Worm (Caenorhabditis elegans) whole organism, young adult: ENCODE results near the gene B0252.5.

Source experiments
- B0336.3 ChIP-seq: fragments of 200-800 bp; sonication (Bioruptor generic); IDR thresholded peaks from 2 replicates; pipeline ENCODE4 v1.3.6; 2022; ENCODE audit warnings: missing genetic modification characterization, missing compliant biosample characterization
- D2030.7 ChIP-seq: fragments of 200-800 bp; sonication (Bioruptor generic); IDR thresholded peaks from 2 replicates; pipeline ENCODE4 v1.3.6; 2022; ENCODE audit warnings: missing genetic modification reagents, missing genetic modification characterization, missing compliant biosample characterization
- F10E7.11 ChIP-seq: sonication (generic microtip); optimal IDR thresholded peaks from 2 replicates; lab custom pipeline; 2017; ENCODE audit warnings: mild to moderate bottlenecking, missing genetic modification characterization, moderate library complexity, missing compliant biosample characterization
- F33H1.4 ChIP-seq: fragments of 200-800 bp; sonication (Bioruptor generic); IDR thresholded peaks from 2 replicates; pipeline ENCODE4 v1.3.6; 2022; ENCODE audit warnings: missing genetic modification reagents, missing genetic modification characterization, missing compliant biosample characterization
- F37B4.10 ChIP-seq: fragments of 200-800 bp; sonication (Bioruptor generic); IDR thresholded peaks from 2 replicates; pipeline ENCODE4 v1.3.6; 2022; ENCODE audit warnings: missing genetic modification characterization, missing compliant biosample characterization
- K11D2.4 ChIP-seq: fragments of 200-800 bp; sonication (Bioruptor generic); IDR thresholded peaks from 2 replicates; pipeline ENCODE4 v1.3.6; 2022; ENCODE audit warnings: missing genetic modification reagents, missing genetic modification characterization, missing compliant biosample characterization
- akir-1 ChIP-seq: fragments of 200-800 bp; sonication (Bioruptor generic); optimal IDR thresholded peaks from 2 replicates; lab custom pipeline; 2018; ENCODE audit warnings: mild to moderate bottlenecking, missing genetic modification characterization, moderate library complexity, missing compliant biosample characterization
- atf-7 ChIP-seq: sonication (generic microtip); optimal IDR thresholded peaks from 2 replicates; lab custom pipeline; 2017; ENCODE audit warnings: mild to moderate bottlenecking, missing genetic modification characterization, missing compliant biosample characterization
- athp-1 ChIP-seq: sonication (generic microtip); optimal IDR thresholded peaks from 2 replicates; lab custom pipeline; 2017; ENCODE audit warnings: mild to moderate bottlenecking, missing genetic modification characterization, missing compliant biosample characterization
- ccch-3 ChIP-seq: fragments of 200-800 bp; sonication (Bioruptor generic); optimal IDR thresholded peaks from 2 replicates; lab custom pipeline; 2018; ENCODE audit warnings: mild to moderate bottlenecking, missing genetic modification characterization, missing compliant biosample characterization
- cebp-1 ChIP-seq, 2 experiments: fragments of 200-800 bp in 1 of 2; sonication (Bioruptor generic) in 1 of 2; sonication (generic microtip) in 1 of 2; IDR thresholded peaks in 1 of 2; optimal IDR thresholded peaks in 1 of 2; 2 replicates each; pipeline versions ENCODE4 v1.3.6 to Lab custom; 2017 to 2022; ENCODE audit warnings: missing compliant biosample characterization in 2 of 2, missing genetic modification characterization in 2 of 2, mild to moderate bottlenecking in 1 of 2, missing genetic modification reagents in 1 of 2, moderate library complexity in 1 of 2
- cebp-2 ChIP-seq: fragments of 200-800 bp; sonication (Bioruptor generic); IDR thresholded peaks from 2 replicates; pipeline ENCODE4 v1.3.6; 2022; ENCODE audit warnings: missing genetic modification characterization, missing compliant biosample characterization
- ceh-40 ChIP-seq: fragments of 200-800 bp; sonication (Bioruptor generic); IDR thresholded peaks from 2 replicates; pipeline ENCODE4 v1.3.6; 2022; ENCODE audit warnings: missing genetic modification characterization, missing compliant biosample characterization
- ceh-91 ChIP-seq: fragments of 200-800 bp; sonication (Bioruptor generic); IDR thresholded peaks from 2 replicates; pipeline ENCODE4 v1.3.6; 2022; ENCODE audit warnings: missing genetic modification reagents, missing genetic modification characterization, missing compliant biosample characterization
- chd-7 ChIP-seq: sonication (generic microtip); optimal IDR thresholded peaks from 2 replicates; lab custom pipeline; 2016; ENCODE audit warnings: mild to moderate bottlenecking, missing genetic modification characterization, moderate library complexity, missing compliant biosample characterization
- dpl-1 ChIP-seq: fragments of 150-350 bp; optimal IDR thresholded peaks from 2 replicates; lab custom pipeline; 2014; ENCODE audit warnings: missing biosample characterization, missing genetic modification reagents, missing genetic modification characterization
- egl-18 ChIP-seq: fragments of 200-800 bp; sonication (Bioruptor generic); IDR thresholded peaks from 2 replicates; pipeline ENCODE4 v1.3.6; 2022; ENCODE audit warnings: missing genetic modification reagents, missing genetic modification characterization, missing compliant biosample characterization
- egl-44 ChIP-seq: fragments of 200-800 bp; sonication (Bioruptor generic); IDR thresholded peaks from 2 replicates; pipeline ENCODE4 v1.3.6; 2022; ENCODE audit warnings: missing genetic modification reagents, missing genetic modification characterization, missing compliant biosample characterization
- ekl-4 ChIP-seq: fragments of 200-800 bp; sonication (Bioruptor generic); IDR thresholded peaks from 2 replicates; pipeline ENCODE4 v1.3.6; 2022; ENCODE audit warnings: missing genetic modification reagents, missing genetic modification characterization, missing compliant biosample characterization
- fkh-3 ChIP-seq: sonication (generic microtip); optimal IDR thresholded peaks from 2 replicates; lab custom pipeline; 2016; ENCODE audit warnings: mild to moderate bottlenecking, missing genetic modification characterization, missing compliant biosample characterization
- gei-17 ChIP-seq: fragments of 200-800 bp; sonication (Bioruptor generic); optimal IDR thresholded peaks from 2 replicates; lab custom pipeline; 2018; ENCODE audit warnings: mild to moderate bottlenecking, missing genetic modification characterization, missing compliant biosample characterization
- hlh-26 ChIP-seq: fragments of 200-800 bp; sonication (Bioruptor generic); conservative IDR thresholded peaks from 2 replicates; pipeline ENCODE4 v1.3.6; 2022; ENCODE audit warnings: missing genetic modification reagents, missing genetic modification characterization, missing compliant biosample characterization
- hmg-20 ChIP-seq: fragments of 200-800 bp; sonication (Bioruptor generic); IDR thresholded peaks from 2 replicates; pipeline ENCODE4 v1.3.6; 2022; ENCODE audit warnings: missing genetic modification reagents, missing genetic modification characterization, missing compliant biosample characterization
- let-607 ChIP-seq, 2 experiments: fragments of 200-800 bp in 1 of 2; sonication (Bioruptor generic) in 1 of 2; sonication (generic microtip) in 1 of 2; optimal IDR thresholded peaks; 2 replicates each; lab custom pipeline; 2016 to 2018; ENCODE audit warnings: mild to moderate bottlenecking in 2 of 2, missing compliant biosample characterization in 2 of 2, missing genetic modification characterization in 2 of 2, moderate library complexity in 2 of 2, missing genotype in 1 of 2
- lin-54 ChIP-seq: fragments of 200-800 bp; sonication (Bioruptor generic); optimal IDR thresholded peaks from 2 replicates; lab custom pipeline; 2018; ENCODE audit warnings: mild to moderate bottlenecking, missing genetic modification characterization, missing compliant biosample characterization
- madf-3 ChIP-seq: fragments of 200-800 bp; sonication (Bioruptor generic); IDR thresholded peaks from 2 replicates; pipeline ENCODE4 v1.3.6; 2022; ENCODE audit warnings: missing genetic modification reagents, missing genetic modification characterization, missing compliant biosample characterization
- mes-4 ChIP-seq: sonication (generic microtip); optimal IDR thresholded peaks from 2 replicates; lab custom pipeline; 2016; ENCODE audit warnings: missing genotype, missing genetic modification characterization, missing compliant biosample characterization
- nhr-120 ChIP-seq: fragments of 200-800 bp; sonication (Bioruptor generic); IDR thresholded peaks from 2 replicates; pipeline ENCODE4 v1.3.6; 2022; ENCODE audit warnings: missing genetic modification characterization, missing compliant biosample characterization
- nhr-27 ChIP-seq: fragments of 200-800 bp; sonication (Bioruptor generic); optimal IDR thresholded peaks from 2 replicates; lab custom pipeline; 2018; ENCODE audit warnings: mild to moderate bottlenecking, missing genetic modification characterization, moderate library complexity, missing compliant biosample characterization
- rcor-1 ChIP-seq: fragments of 200-800 bp; sonication (Bioruptor generic); IDR thresholded peaks from 2 replicates; pipeline ENCODE4 v1.3.6; 2022; ENCODE audit warnings: missing genetic modification reagents, missing genetic modification characterization, missing compliant biosample characterization
- sdz-38 ChIP-seq: sonication (generic microtip); optimal IDR thresholded peaks from 2 replicates; lab custom pipeline; 2016; ENCODE audit warnings: missing genotype, missing genetic modification characterization, missing compliant biosample characterization
- sea-2 ChIP-seq: fragments of 200-800 bp; sonication (Bioruptor generic); IDR thresholded peaks from 2 replicates; pipeline ENCODE4 v1.3.6; 2022; ENCODE audit warnings: missing genetic modification characterization, missing compliant biosample characterization
- snpc-1.1 ChIP-seq: sonication (generic microtip); optimal IDR thresholded peaks from 2 replicates; lab custom pipeline; 2017; ENCODE audit warnings: missing genetic modification characterization, mild to moderate bottlenecking, missing compliant biosample characterization, antibody characterized with exemption, moderate library complexity, missing genotype, missing genetic modification reagents; ENCODE audit not compliant: insufficient read depth
- snpc-3.4 ChIP-seq: sonication (generic microtip); optimal IDR thresholded peaks from 2 replicates; lab custom pipeline; 2017; ENCODE audit warnings: missing genetic modification characterization, mild to moderate bottlenecking, missing compliant biosample characterization, antibody characterized with exemption, moderate library complexity, missing genotype, missing genetic modification reagents
- sptf-2 ChIP-seq: fragments of 200-800 bp; sonication (Bioruptor generic); optimal IDR thresholded peaks from 2 replicates; lab custom pipeline; 2018; ENCODE audit warnings: mild to moderate bottlenecking, missing genetic modification characterization, missing compliant biosample characterization
- tbp1 ChIP-seq: fragments of 200-800 bp; sonication (Bioruptor generic); optimal IDR thresholded peaks from 2 replicates; lab custom pipeline; 2018; ENCODE audit warnings: mild to moderate bottlenecking, missing genetic modification characterization, missing compliant biosample characterization
- tlf-1 ChIP-seq: fragments of 200-800 bp; sonication (Bioruptor generic); optimal IDR thresholded peaks from 2 replicates; lab custom pipeline; 2018; ENCODE audit warnings: mild to moderate bottlenecking, missing genetic modification characterization, missing compliant biosample characterization
- unc-62 ChIP-seq: fragments of 150-350 bp; optimal IDR thresholded peaks from 2 replicates; lab custom pipeline; 2014; ENCODE audit warnings: missing biosample characterization, missing genetic modification reagents, missing genetic modification characterization
- xnd-1 ChIP-seq: sonication (generic microtip); optimal IDR thresholded peaks from 2 replicates; lab custom pipeline; 2016; ENCODE audit warnings: missing genotype, missing genetic modification reagents, missing genetic modification characterization, missing compliant biosample characterization
- zim-3 ChIP-seq: sonication (generic microtip); optimal IDR thresholded peaks from 2 replicates; lab custom pipeline; 2017; ENCODE audit warnings: mild to moderate bottlenecking, missing genetic modification characterization, moderate library complexity, missing compliant biosample characterization
- ztf-26 ChIP-seq: sonication (generic microtip); optimal IDR thresholded peaks from 2 replicates; lab custom pipeline; 2017; ENCODE audit warnings: missing genetic modification characterization, missing compliant biosample characterization

The B0252.5 gene

ce11 chrII:6968191-6968675 is 49.6 kb upstream of the B0252.5 start (continued):
- peak; percentile 72 for TF ChIP-seq F33H1.4 (GFP tag; lab: Robert Waterston, UW)
- TF ChIP-seq F10E7.11 (tag; lab: Kevin White, UChicago), result peak; percentile 79
- 0 out of 2 replicates have a peak, but pooled peaks have one; percentile 53 for TF ChIP-seq egl-18 (GFP tag; lab: Robert Waterston, UW)
- TF ChIP-seq hmg-20, result peak; percentile 69; the same call in 1 of the 2 replicates
- peak; percentile 68 for TF ChIP-seq chd-7 (tag; lab: Kevin White, UChicago)
- peak; percentile 68; the same call in 1 of the 2 replicates for TF ChIP-seq madf-3 (GFP tag; lab: Robert Waterston, UW)
- no peak for TF ChIP-seq ccch-3
- TF ChIP-seq sptf-2, result peak; percentile 78
- peak; percentile 84 for TF ChIP-seq rcor-1 (GFP tag; lab: Robert Waterston, UW)
- peak; percentile 61; the same call in 1 of the 2 replicates for TF ChIP-seq cebp-2
- TF ChIP-seq unc-62 (GFP tag; lab: Kevin White, UChicago), result no peak
- peak; percentile 56 for TF ChIP-seq mes-4 (tag; lab: Kevin White, UChicago)
- TF ChIP-seq xnd-1, result peak; percentile 55
- TF ChIP-seq ztf-26 (tag; lab: Kevin White, UChicago), result peak; percentile 13
- TF ChIP-seq tlf-1 (GFP tag; lab: Kevin White, UChicago), result peak; percentile 59
- no peak for TF ChIP-seq let-607 (tag; optimal IDR thresholded peaks at IDR 0.05; lab: Kevin White, UChicago)
- TF ChIP-seq athp-1, result peak; percentile 87
- peak; percentile 90 for TF ChIP-seq egl-44 (GFP tag; lab: Robert Waterston, UW)
- TF ChIP-seq fkh-3, result peak; percentile 80
- TF ChIP-seq tbp1 (GFP tag; lab: Kevin White, UChicago), result peak; percentile 79
- peak; percentile 57; the same call in 1 of the 2 replicates for TF ChIP-seq K11D2.4 (GFP tag; lab: Robert Waterston, UW)
- peak; percentile 10 for TF ChIP-seq akir-1 (GFP tag; lab: Kevin White, UChicago)
- no peak for TF ChIP-seq dpl-1 (GFP tag; lab: Kevin White, UChicago)
- no peak for TF ChIP-seq nhr-120
- TF ChIP-seq sea-2 (GFP tag; lab: Robert Waterston, UW), result 0 out of 2 replicates have a peak, but pooled peaks have one; percentile 76
- peak; percentile 93 for TF ChIP-seq snpc-3.4 (tag; lab: Kevin White, UChicago)
- peak; percentile 86 for TF ChIP-seq nhr-27 (tag; lab: Kevin White, UChicago)
- peak; percentile 38 for TF ChIP-seq gei-17 (GFP tag; lab: Kevin White, UChicago)
- no peak for TF ChIP-seq cebp-1 (GFP tag; IDR thresholded peaks at IDR 0.05; lab: Robert Waterston, UW)
- TF ChIP-seq cebp-1 (tag; optimal IDR thresholded peaks at IDR 0.05; lab: Kevin White, UChicago), result peak; percentile 62
- peak; percentile 97 for TF ChIP-seq B0336.3 (GFP tag; lab: Robert Waterston, UW)
- peak; percentile 97 for TF ChIP-seq D2030.7 (GFP tag; lab: Robert Waterston, UW)
- TF ChIP-seq hlh-26 (GFP tag; lab: Robert Waterston, UW), result no peak
- TF ChIP-seq atf-7, result peak; percentile 59
- peak; percentile 93 for TF ChIP-seq ekl-4 (GFP tag; lab: Robert Waterston, UW)
- TF ChIP-seq F37B4.10 (GFP tag; lab: Robert Waterston, UW), result no peak
- peak; percentile 21 for TF ChIP-seq zim-3 (tag; lab: Kevin White, UChicago)
- TF ChIP-seq lin-54, result peak; percentile 65
- no peak for TF ChIP-seq ceh-40 (GFP tag; lab: Robert Waterston, UW)
- TF ChIP-seq ceh-91 (GFP tag; lab: Robert Waterston, UW), result peak; percentile 73
- peak; percentile 97 for TF ChIP-seq snpc-1.1
- TF ChIP-seq sdz-38, result no peak
- TF ChIP-seq, all 124 proteins: peak for 98
